Fruit fly (Drosophila melanogaster) whole organism, embryonic: Measurements from ENCODE around the gene CG46463.

ENCODE experiments used
- CG17802 ChIP-seq: fragments of 200-800 bp; sonication (Bioruptor generic); optimal IDR thresholded peaks from 2 replicates; lab custom pipeline; 2018; ENCODE audit warnings: missing biosample characterization, mild to moderate bottlenecking, missing genetic modification characterization, moderate library complexity
- CG32767 ChIP-seq: fragments of 200-800 bp; sonication (Bioruptor generic); IDR thresholded peaks from 2 replicates; pipeline ENCODE4 v1.3.6; 2022; ENCODE audit warnings: missing biosample characterization, missing genetic modification characterization
- CG6813 ChIP-seq: fragments of 200-800 bp; sonication (Bioruptor generic); optimal IDR thresholded peaks from 2 replicates; lab custom pipeline; 2017; ENCODE audit warnings: missing biosample characterization, missing genetic modification characterization, mild to moderate bottlenecking, moderate library complexity, missing genetic modification reagents
- CG9817 ChIP-seq: fragments of 200-800 bp; sonication (Bioruptor generic); optimal IDR thresholded peaks from 2 replicates; lab custom pipeline; 2018; ENCODE audit warnings: missing biosample characterization, mild to moderate bottlenecking, missing genetic modification characterization, moderate library complexity
- Hr3 ChIP-seq: fragments of 200-800 bp; sonication (Bioruptor generic); optimal IDR thresholded peaks from 3 replicates; lab custom pipeline; 2016; ENCODE audit warnings: missing biosample characterization, missing genetic modification characterization
- ewg ChIP-seq: fragments of 200-800 bp; sonication (Bioruptor generic); optimal IDR thresholded peaks from 3 replicates; lab custom pipeline; 2017; ENCODE audit warnings: mild to moderate bottlenecking, missing biosample characterization, missing genetic modification reagents, missing genetic modification characterization

dm6 chr3L:3424846-3425245 lies 36.3 kb upstream of the CG46463 start, which contains the start of gene sty:
- TF ChIP-seq CG32767 (GFP tag; lab: Robert Waterston, UW) (no peak), CG9817 (tag; lab: Kevin White, UChicago) (no peak), Hr3 (GFP tag; lab: Kevin White, UChicago) (no peak), CG17802 (no peak), CG6813 (GFP tag; lab: Kevin White, UChicago) (no peak), ewg (GFP tag; lab: Kevin White, UChicago) (no peak)
